Fruit fly (Drosophila melanogaster) whole organism, embryonic: ENCODE data around the gene CG15425.
A peak's percentile ranks its signal among the peaks of the same experiment; 100 is the strongest.

Experiments
- Awh ChIP-seq: fragments of 200-800 bp; sonication (Bioruptor generic); IDR thresholded peaks from 2 replicates; pipeline ENCODE4, ENCODE4 v1.3.6; 2022; ENCODE audit warnings: missing biosample characterization, missing genetic modification characterization
- CG11247 ChIP-seq: fragments of 200-800 bp; sonication (Bioruptor generic); IDR thresholded peaks from 2 replicates; pipeline ENCODE4 v1.3.6; 2022; ENCODE audit warnings: missing biosample characterization, missing genetic modification characterization
- CG13287 ChIP-seq: fragments of 200-800 bp; sonication (Bioruptor generic); IDR thresholded peaks from 2 replicates; pipeline ENCODE4 v1.3.6; 2022; ENCODE audit warnings: missing biosample characterization, missing genetic modification characterization; ENCODE audit not compliant: partially characterized antibody
- CG1603 ChIP-seq: fragments of 200-800 bp; sonication (Bioruptor generic); optimal IDR thresholded peaks from 2 replicates; lab custom pipeline; 2019; ENCODE audit warnings: missing biosample characterization, mild to moderate bottlenecking, missing genetic modification characterization, moderate library complexity
- CG16815 ChIP-seq: fragments of 200-800 bp; sonication (Bioruptor generic); optimal IDR thresholded peaks from 3 replicates; lab custom pipeline; 2017; ENCODE audit warnings: missing biosample characterization, mild to moderate bottlenecking, missing genetic modification characterization
- CG17568 ChIP-seq: fragments of 200-800 bp; sonication (Bioruptor generic); optimal IDR thresholded peaks from 2 replicates; lab custom pipeline; 2018; ENCODE audit warnings: missing biosample characterization, mild to moderate bottlenecking, missing genetic modification characterization, moderate library complexity
- CG2678 ChIP-seq: fragments of 200-800 bp; sonication (Bioruptor generic); optimal IDR thresholded peaks from 3 replicates; lab custom pipeline; 2019; ENCODE audit warnings: missing biosample characterization, mild to moderate bottlenecking, missing genetic modification characterization, moderate library complexity
- CG2875 ChIP-seq: fragments of 200-800 bp; sonication (Bioruptor generic); optimal IDR thresholded peaks from 2 replicates; lab custom pipeline; 2017; ENCODE audit warnings: missing biosample characterization, mild to moderate bottlenecking, missing genetic modification characterization, missing genetic modification reagents
- CG3281 ChIP-seq: fragments of 200-800 bp; sonication (Bioruptor generic); optimal IDR thresholded peaks from 3 replicates; lab custom pipeline; 2017; ENCODE audit warnings: missing biosample characterization, mild to moderate bottlenecking, missing genetic modification characterization
- CG34224 ChIP-seq: fragments of 200-800 bp; sonication (Bioruptor generic); IDR thresholded peaks from 3 replicates; pipeline ENCODE4 v1.3.6; 2022; ENCODE audit warnings: missing biosample characterization, missing genetic modification characterization; ENCODE audit not compliant: partially characterized antibody
- CG34376 ChIP-seq: fragments of 200-800 bp; sonication (Bioruptor generic); optimal IDR thresholded peaks from 2 replicates; lab custom pipeline; 2018; ENCODE audit warnings: missing biosample characterization, mild to moderate bottlenecking, missing genetic modification characterization
- CG34422 ChIP-seq: fragments of 200-800 bp; sonication (Bioruptor generic); IDR thresholded peaks from 3 replicates; pipeline ENCODE4 v1.3.6; 2022; ENCODE audit warnings: missing biosample characterization, missing genetic modification characterization
- CG42726 ChIP-seq: fragments of 200-800 bp; sonication (Bioruptor generic); IDR thresholded peaks from 2 replicates; pipeline ENCODE4 v1.3.6; 2022; ENCODE audit warnings: missing biosample characterization, missing genetic modification characterization; ENCODE audit not compliant: partially characterized antibody
- CG4617 ChIP-seq: fragments of 200-800 bp; sonication (Bioruptor generic); optimal IDR thresholded peaks from 3 replicates; lab custom pipeline; 2016; ENCODE audit warnings: missing biosample characterization, missing genetic modification characterization, borderline replicate concordance
- CG5245 ChIP-seq: fragments of 200-800 bp; sonication (Bioruptor generic); optimal IDR thresholded peaks from 3 replicates; lab custom pipeline; 2016; ENCODE audit warnings: missing biosample characterization, missing genetic modification characterization
- CG7987 ChIP-seq: fragments of 200-800 bp; sonication (Bioruptor generic); optimal IDR thresholded peaks from 2 replicates; lab custom pipeline; 2018; ENCODE audit warnings: missing biosample characterization, mild to moderate bottlenecking, missing genetic modification characterization, moderate library complexity
- CG8944 ChIP-seq: fragments of 200-800 bp; sonication (Bioruptor generic); optimal IDR thresholded peaks from 3 replicates; lab custom pipeline; 2016; ENCODE audit warnings: missing biosample characterization, missing genetic modification characterization
- CrebB ChIP-seq: fragments of 200-800 bp; sonication (Bioruptor generic); optimal IDR thresholded peaks from 3 replicates; lab custom pipeline; 2018; ENCODE audit warnings: missing biosample characterization, mild to moderate bottlenecking, missing genetic modification characterization
- Dp ChIP-seq: fragments of 200-800 bp; sonication (Bioruptor generic); optimal IDR thresholded peaks from 2 replicates; lab custom pipeline; 2018; ENCODE audit warnings: missing biosample characterization, mild to moderate bottlenecking, missing genetic modification characterization, moderate library complexity
- Drgx ChIP-seq: fragments of 200-800 bp; sonication (Bioruptor generic); IDR thresholded peaks from 2 replicates; pipeline ENCODE4 v1.3.6; 2022; ENCODE audit warnings: missing biosample characterization, missing genetic modification characterization
- E2f2 ChIP-seq: fragments of 200-800 bp; sonication (Bioruptor generic); IDR thresholded peaks from 2 replicates; pipeline ENCODE4 v1.3.6; 2022; ENCODE audit warnings: missing biosample characterization, missing genetic modification characterization
- Eip74EF ChIP-seq, 2 experiments: fragments of 200-800 bp in 1 of 2; fragments of >200 bp in 1 of 2; sonication (Bioruptor generic) in 1 of 2; optimal IDR thresholded peaks; 2 replicates each; lab custom pipeline; 2017 to 2019; ENCODE audit warnings: missing biosample characterization in 2 of 2, missing genetic modification characterization in 2 of 2, mild to moderate bottlenecking in 1 of 2, moderate library complexity in 1 of 2
- Fer1 ChIP-seq: fragments of 200-800 bp; sonication (Bioruptor generic); optimal IDR thresholded peaks from 2 replicates; lab custom pipeline; 2017; ENCODE audit warnings: missing biosample characterization, mild to moderate bottlenecking, missing genetic modification characterization
- Fer3 ChIP-seq: fragments of 200-800 bp; sonication (Bioruptor generic); optimal IDR thresholded peaks from 2 replicates; lab custom pipeline; 2018; ENCODE audit warnings: missing biosample characterization, mild to moderate bottlenecking, missing genetic modification characterization, moderate library complexity
- Hr39 ChIP-seq: fragments of >200 bp; optimal IDR thresholded peaks from 2 replicates; lab custom pipeline; 2017
- Jarid2 ChIP-seq: fragments of 200-800 bp; sonication (Bioruptor generic); optimal IDR thresholded peaks from 3 replicates; lab custom pipeline; 2017; ENCODE audit warnings: mild to moderate bottlenecking, missing biosample characterization, missing genetic modification reagents, missing genetic modification characterization
- Max ChIP-seq: fragments of 200-800 bp; sonication (Bioruptor generic); optimal IDR thresholded peaks from 2 replicates; lab custom pipeline; 2016; ENCODE audit warnings: missing biosample characterization, mild to moderate bottlenecking, missing genetic modification characterization
- Scr ChIP-seq: fragments of 200-800 bp; sonication (Bioruptor generic); IDR thresholded peaks from 2 replicates; pipeline ENCODE4 v1.3.6; 2022; ENCODE audit warnings: missing biosample characterization, missing genetic modification characterization; ENCODE audit not compliant: partially characterized antibody
- Stat92E ChIP-seq, 3 experiments: fragments of >200 bp in 2 of 3; fragments of 200-800 bp in 1 of 3; sonication (Bioruptor generic) in 1 of 3; optimal IDR thresholded peaks; 2 replicates each; lab custom pipeline; 2017 to 2019; ENCODE audit warnings: missing biosample characterization in 3 of 3, missing genetic modification characterization in 3 of 3, mild to moderate bottlenecking in 1 of 3, moderate library complexity in 1 of 3
- Vsx1 ChIP-seq: fragments of 200-800 bp; sonication (Bioruptor generic); optimal IDR thresholded peaks from 2 replicates; lab custom pipeline; 2017; ENCODE audit warnings: missing biosample characterization, mild to moderate bottlenecking, missing genetic modification characterization, missing genetic modification reagents
- Xrp1 ChIP-seq: fragments of 200-800 bp; sonication (Bioruptor generic); IDR thresholded peaks from 2 replicates; pipeline ENCODE4 v1.3.6; 2022; ENCODE audit warnings: missing biosample characterization, missing genetic modification characterization
- YL-1 ChIP-seq: fragments of 200-800 bp; sonication (Bioruptor generic); optimal IDR thresholded peaks from 3 replicates; lab custom pipeline; 2017; ENCODE audit warnings: missing biosample characterization, mild to moderate bottlenecking, missing genetic modification characterization
- ara ChIP-seq: fragments of 200-800 bp; sonication (Bioruptor generic); IDR thresholded peaks from 2 replicates; pipeline ENCODE4 v1.3.6; 2022; ENCODE audit warnings: missing biosample characterization, missing genetic modification characterization
- bigmax ChIP-seq: fragments of 200-800 bp; sonication (Bioruptor generic); optimal IDR thresholded peaks from 2 replicates; lab custom pipeline; 2018; ENCODE audit warnings: missing biosample characterization, mild to moderate bottlenecking, missing genetic modification characterization
- dysf ChIP-seq: fragments of 200-800 bp; sonication (Bioruptor generic); IDR thresholded peaks from 3 replicates; pipeline ENCODE4 v1.3.6; 2022; ENCODE audit warnings: missing biosample characterization, missing genetic modification characterization
- gfzf ChIP-seq: fragments of 200-800 bp; sonication (Bioruptor generic); optimal IDR thresholded peaks from 2 replicates; lab custom pipeline; 2016; ENCODE audit warnings: missing biosample characterization, mild to moderate bottlenecking, missing genetic modification characterization, moderate library complexity
- klu ChIP-seq: fragments of 200-800 bp; sonication (Bioruptor generic); IDR thresholded peaks from 2 replicates; pipeline ENCODE4 v1.3.6; 2022; ENCODE audit warnings: missing biosample characterization, missing genetic modification characterization
- lbe ChIP-seq: fragments of 200-800 bp; sonication (Bioruptor generic); optimal IDR thresholded peaks from 2 replicates; lab custom pipeline; 2016; ENCODE audit warnings: missing biosample characterization, mild to moderate bottlenecking, missing genetic modification characterization
- nau ChIP-seq: fragments of 200-800 bp; sonication (Bioruptor generic); optimal IDR thresholded peaks from 3 replicates; lab custom pipeline; 2017; ENCODE audit warnings: missing biosample characterization, mild to moderate bottlenecking, missing genetic modification characterization, missing genetic modification reagents
- nom ChIP-seq: fragments of 200-800 bp; sonication (Bioruptor generic); optimal IDR thresholded peaks from 2 replicates; lab custom pipeline; 2017; ENCODE audit warnings: missing biosample characterization, missing genetic modification characterization, mild to moderate bottlenecking, moderate library complexity, missing genetic modification reagents
- pzg ChIP-seq: fragments of 200-800 bp; sonication (Bioruptor generic); optimal IDR thresholded peaks from 3 replicates; lab custom pipeline; 2018; ENCODE audit warnings: missing biosample characterization, mild to moderate bottlenecking, missing genetic modification characterization, moderate library complexity
- row ChIP-seq: fragments of 200-800 bp; sonication (Bioruptor generic); IDR thresholded peaks from 3 replicates; pipeline ENCODE4 v1.3.6; 2022; ENCODE audit warnings: missing biosample characterization, missing genetic modification characterization
- stwl ChIP-seq: fragments of 200-800 bp; sonication (Bioruptor generic); optimal IDR thresholded peaks from 3 replicates; lab custom pipeline; 2018; ENCODE audit warnings: missing biosample characterization, mild to moderate bottlenecking, missing genetic modification characterization, moderate library complexity
- unc-4 ChIP-seq: fragments of 200-800 bp; sonication (Bioruptor generic); IDR thresholded peaks from 2 replicates; pipeline ENCODE4 v1.3.6; 2022; ENCODE audit warnings: missing biosample characterization, missing genetic modification characterization; ENCODE audit not compliant: partially characterized antibody
- unpg ChIP-seq: fragments of 200-800 bp; sonication (Bioruptor generic); optimal IDR thresholded peaks from 3 replicates; lab custom pipeline; 2018; ENCODE audit warnings: missing biosample characterization, mild to moderate bottlenecking, missing genetic modification characterization, moderate library complexity
- vvl ChIP-seq: fragments of 200-800 bp; sonication (Bioruptor generic); IDR thresholded peaks from 2 replicates; pipeline ENCODE4 v1.3.6; 2022; ENCODE audit warnings: missing biosample characterization, missing genetic modification characterization

Gene CG15425

DNA sequence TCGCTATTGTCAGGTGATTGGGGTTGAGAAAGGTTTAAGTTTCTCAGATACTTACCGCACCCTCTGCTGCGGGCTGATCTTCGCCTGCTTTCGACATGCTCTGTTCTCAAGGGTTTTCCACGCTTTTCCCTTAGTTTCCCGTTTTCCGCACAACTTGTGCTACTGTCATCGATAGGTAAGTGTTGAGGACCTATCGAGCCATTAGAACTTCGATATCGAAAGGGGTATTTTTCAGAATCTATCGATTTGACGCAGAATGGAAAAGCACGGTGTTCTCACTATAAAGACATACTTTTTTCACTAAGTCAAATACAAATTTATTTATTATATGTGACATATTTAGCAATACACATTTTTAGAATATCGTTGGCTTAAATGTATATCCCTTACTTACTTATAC, 30.6 kb upstream of the CG15425 start, which contains the start of gene CG3702 (continued):
- no peak for TF ChIP-seq Hr39 (lab: Kevin White, UChicago)
- TF ChIP-seq row, result peak; percentile 72
- TF ChIP-seq klu (GFP tag; lab: Robert Waterston, UW), result no peak
- TF ChIP-seq CG8944 (GFP tag; lab: Kevin White, UChicago), result no peak
- peak; percentile 8; the same call in 1 of the 2 replicates for TF ChIP-seq E2f2
- no peak for TF ChIP-seq gfzf (GFP tag; lab: Kevin White, UChicago)
- TF ChIP-seq pzg (GFP tag; lab: Kevin White, UChicago), result peak; percentile 36
- 0 out of 3 replicates have a peak, but pooled peaks have one; percentile 14 for TF ChIP-seq dysf (GFP tag; lab: Robert Waterston, UW)
- TF ChIP-seq Scr (GFP tag; lab: Robert Waterston, UW), result peak; percentile 65
- TF ChIP-seq Fer3 (tag; lab: Kevin White, UChicago), result no peak
- TF ChIP-seq, all 482 proteins: peak for 75

DNA sequence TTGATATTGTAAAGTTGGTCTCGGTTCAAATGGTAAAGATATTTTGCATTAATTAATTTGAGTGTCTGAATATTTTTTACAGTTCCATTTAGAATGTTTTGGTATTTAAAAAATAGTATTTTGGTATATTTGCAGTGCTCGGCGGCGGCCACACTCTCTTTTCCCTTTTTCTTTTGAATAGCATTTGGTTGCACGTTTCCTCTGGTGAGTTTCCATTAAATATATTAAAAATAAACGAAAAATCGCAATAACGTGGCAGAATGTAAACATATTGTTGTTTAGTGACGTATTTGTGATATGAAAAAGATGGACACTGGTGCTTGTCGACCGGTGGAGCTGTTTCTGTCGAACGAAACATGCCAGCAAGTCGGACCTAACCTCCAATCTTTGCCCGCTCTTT, 29.8 kb upstream of the CG15425 start, which contains the start of gene RpL40:
TSS of gene RpL40 (plus strand) at position 154 of the 400 bp plus-strand sequence.
- TF ChIP-seq Xrp1 (GFP tag; lab: Robert Waterston, UW), result no peak
- peak; percentile 15 for TF ChIP-seq CG34376 (GFP tag; lab: Kevin White, UChicago)
- peak; percentile 26; the same call in 1 of the 2 replicates for TF ChIP-seq CG11247 (GFP tag; lab: Robert Waterston, UW)
- peak; percentile 71 for TF ChIP-seq gfzf (GFP tag; lab: Kevin White, UChicago)
- 0 out of 2 replicates have a peak, but pooled peaks have one; percentile 32 for TF ChIP-seq unc-4 (GFP tag; lab: Robert Waterston, UW)
- TF ChIP-seq Fer1 (GFP tag; lab: Kevin White, UChicago), result peak; percentile 34
- TF ChIP-seq Stat92E (GFP tag; optimal IDR thresholded peaks at IDR 0.05; lab: Kevin White, UChicago), result peak in 1 of 3 experiments; percentile 63
- TF ChIP-seq bigmax (GFP tag; lab: Kevin White, UChicago), result peak; percentile 99
- TF ChIP-seq CG4617 (GFP tag; lab: Kevin White, UChicago), result peak; percentile 28
- peak; percentile 14 for TF ChIP-seq CG2678 (tag; lab: Kevin White, UChicago)
- TF ChIP-seq CG7987 (GFP tag; lab: Kevin White, UChicago), result no peak
- TF ChIP-seq stwl, result peak; percentile 21
- TF ChIP-seq CG16815 (GFP tag; lab: Kevin White, UChicago), result no peak
- TF ChIP-seq CG42726, result 0 out of 2 replicates have a peak, but pooled peaks have one; percentile 34
- TF ChIP-seq Jarid2 (GFP tag; lab: Kevin White, UChicago), result peak; percentile 6
- TF ChIP-seq CG34224 (GFP tag; lab: Robert Waterston, UW), result 0 out of 3 replicates have a peak, but pooled peaks have one; percentile 20
- no peak for TF ChIP-seq ara
- TF ChIP-seq CrebB (tag; lab: Kevin White, UChicago), result no peak
- peak; percentile 30 for TF ChIP-seq CG17568
- peak; percentile 32 for TF ChIP-seq nom (GFP tag; lab: Kevin White, UChicago)
- no peak for TF ChIP-seq CG2875 (GFP tag; lab: Kevin White, UChicago)
- peak; percentile 37; the same call in 1 of the 2 replicates for TF ChIP-seq vvl
- TF ChIP-seq CG34422 (GFP tag; lab: Robert Waterston, UW), result peak; percentile 71; the same call in 1 of the 3 replicates
- peak; percentile 18 for TF ChIP-seq Dp (GFP tag; lab: Kevin White, UChicago)
- peak; percentile 13 for TF ChIP-seq unpg
- peak; percentile 20 for TF ChIP-seq CG1603 (tag; lab: Kevin White, UChicago)
- peak; percentile 11 for TF ChIP-seq lbe (GFP tag; lab: Kevin White, UChicago)
- no peak for TF ChIP-seq Awh (GFP tag; lab: Robert Waterston, UW)
- TF ChIP-seq Eip74EF (GFP tag; optimal IDR thresholded peaks at IDR 0.05; lab: Kevin White, UChicago), result peak in 1 of 2 experiments; percentile 6
- peak; percentile 57 for TF ChIP-seq row
- no peak for TF ChIP-seq Vsx1 (GFP tag; lab: Kevin White, UChicago)
- no peak for TF ChIP-seq CG5245 (GFP tag; lab: Kevin White, UChicago)
- peak; percentile 37 for TF ChIP-seq nau (GFP tag; lab: Kevin White, UChicago)
- peak; percentile 31 for TF ChIP-seq pzg (GFP tag; lab: Kevin White, UChicago)
- peak; percentile 24 for TF ChIP-seq CG3281 (GFP tag; lab: Kevin White, UChicago)
- TF ChIP-seq CG13287 (GFP tag; lab: Robert Waterston, UW), result peak; percentile 43; the same call in 1 of the 2 replicates
- TF ChIP-seq Max (GFP tag; lab: Kevin White, UChicago), result peak; percentile 59
- peak; percentile 93 for TF ChIP-seq YL-1 (GFP tag; lab: Kevin White, UChicago)
- no peak for TF ChIP-seq Drgx
